Worm (Caenorhabditis elegans) whole organism, L4 larva: ENCODE results near the gene C33C12.7.
"Not testable (repeated sequence)": the region's sequence is repeated elsewhere in the genome, so short reads cannot be mapped to it uniquely, and the experiment has no call there.

ENCODE experiments used
- Y5F2A.4 ChIP-seq: fragments of 200-800 bp; sonication (Bioruptor generic); optimal IDR thresholded peaks from 2 replicates; lab custom pipeline; 2018; ENCODE audit warnings: mild to moderate bottlenecking, missing genetic modification characterization, missing compliant biosample characterization
- lin-1 ChIP-seq: fragments of 200-800 bp; sonication (Bioruptor generic); IDR thresholded peaks from 2 replicates; pipeline ENCODE4 v1.3.6; 2022; ENCODE audit warnings: missing genetic modification reagents, missing genetic modification characterization, missing compliant biosample characterization
- unc-62 ChIP-seq, 3 experiments: fragments of 150-350 bp in 1 of 3; sonication (generic microtip); optimal IDR thresholded peaks in 2 of 3; peaks in 1 of 3; 1 replicate in 1 of 3; 2 replicates in 2 of 3; lab custom pipeline; 2014 to 2017; ENCODE audit warnings: missing biosample characterization in 3 of 3, missing genetic modification characterization in 3 of 3, missing genetic modification reagents in 3 of 3, missing genotype in 1 of 3

DNA sequence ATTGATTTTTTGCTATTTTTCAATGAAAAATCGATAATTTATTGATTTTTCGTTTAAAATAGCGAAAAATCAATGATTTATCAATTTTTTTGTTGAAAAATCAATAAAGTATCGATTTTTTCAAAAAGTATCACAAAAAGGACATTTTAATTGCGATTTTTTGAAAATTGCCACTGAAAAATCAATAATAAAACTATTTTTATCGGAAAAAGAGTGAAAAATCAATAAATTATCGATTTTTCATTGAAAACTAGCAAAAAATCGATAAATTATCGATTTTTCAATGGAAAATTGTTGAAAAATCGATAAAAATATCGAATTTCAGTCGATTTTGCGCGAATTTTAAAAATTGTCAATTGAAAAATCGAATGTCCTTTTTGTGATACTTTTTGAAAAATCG lies 49.6 kb upstream of the C33C12.7 start:
- peak in 1 of 2 experiments; percentile 27 for TF ChIP-seq unc-62 (GFP tag; optimal IDR thresholded peaks at IDR 0.05 in 1 of 2; lab: Kevin White, UChicago)
- not testable (repeated sequence) for TF ChIP-seq unc-62 (tag; optimal IDR thresholded peaks at IDR 0.05; lab: Kevin White, UChicago); lin-1 (GFP tag; lab: Robert Waterston, UW); Y5F2A.4 (GFP tag; lab: Kevin White, UChicago)
